Worm (Caenorhabditis elegans) whole organism, L3 larva: ENCODE measurements around the gene lido-5.

Source experiments
- ceh-82 ChIP-seq: fragments of 150-350 bp; optimal IDR thresholded peaks from 2 replicates; lab custom pipeline; 2014; ENCODE audit warnings: missing biosample characterization, missing genetic modification characterization
- fkh-10 ChIP-seq: sonication (generic microtip); optimal IDR thresholded peaks from 2 replicates; lab custom pipeline; 2017; ENCODE audit warnings: missing biosample characterization, missing genetic modification reagents, missing genetic modification characterization
- nhr-11 ChIP-seq: fragments of 150-350 bp; optimal IDR thresholded peaks from 2 replicates; lab custom pipeline; 2014; ENCODE audit warnings: missing biosample characterization, missing genetic modification characterization
- nhr-237 ChIP-seq: fragments of 150-350 bp; optimal IDR thresholded peaks from 2 replicates; lab custom pipeline; 2014; ENCODE audit warnings: missing biosample characterization, missing genetic modification characterization

DNA sequence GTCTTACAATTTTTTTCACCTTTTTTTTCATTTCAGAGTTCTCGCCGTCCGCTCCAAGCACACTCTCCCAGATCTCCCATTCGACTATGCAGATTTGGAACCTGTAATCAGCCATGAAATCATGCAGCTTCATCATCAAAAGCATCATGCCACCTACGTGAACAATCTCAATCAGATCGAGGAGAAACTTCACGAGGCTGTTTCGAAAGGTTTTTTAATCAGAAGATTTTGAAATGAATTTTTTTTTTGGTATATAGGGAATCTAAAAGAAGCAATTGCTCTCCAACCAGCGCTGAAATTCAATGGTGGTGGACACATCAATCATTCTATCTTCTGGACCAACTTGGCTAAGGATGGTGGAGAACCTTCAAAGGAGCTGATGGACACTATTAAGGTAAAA lies 17.3 kb downstream of the lido-5 start, which contains the start of gene C08A9.3:
- no peak for TF ChIP-seq nhr-237 (tag; lab: Kevin White, UChicago)
- no peak for TF ChIP-seq ceh-82 (tag; lab: Kevin White, UChicago)
- no peak for TF ChIP-seq fkh-10 (GFP tag; lab: Kevin White, UChicago)
- no peak for TF ChIP-seq nhr-11
